Worm (Caenorhabditis elegans) whole organism, L4 larva: ENCODE results near the gene htas-1.
A peak's percentile ranks its signal among the peaks of the same experiment; 100 is the strongest.

Experiments used
- F10B5.3 ChIP-seq: sonication (generic microtip); optimal IDR thresholded peaks from 2 replicates; lab custom pipeline; 2016; ENCODE audit warnings: mild to moderate bottlenecking, missing genetic modification characterization, missing compliant biosample characterization
- F44E2.7 ChIP-seq: fragments of 200-800 bp; sonication (Bioruptor generic); IDR thresholded peaks from 2 replicates; pipeline ENCODE4 v2.1.2; 2022; ENCODE audit warnings: missing genetic modification characterization, missing compliant biosample characterization
- R02D3.7 ChIP-seq: fragments of 150-350 bp; sonication (generic microtip); optimal IDR thresholded peaks from 3 replicates; lab custom pipeline; 2014; ENCODE audit warnings: missing biosample characterization, missing genetic modification characterization
- T26A8.4 ChIP-seq: fragments of 200-800 bp; sonication (Bioruptor generic); IDR thresholded peaks from 2 replicates; pipeline ENCODE4 v1.3.6; 2022; ENCODE audit warnings: missing genetic modification characterization, missing compliant biosample characterization
- Y105C5A.15 ChIP-seq: fragments of 200-800 bp; sonication (Bioruptor generic); IDR thresholded peaks from 2 replicates; pipeline ENCODE4 v1.3.6; 2022; ENCODE audit warnings: missing genetic modification characterization, missing compliant biosample characterization
- ZK337.2 ChIP-seq: fragments of 200-800 bp; sonication (Bioruptor generic); IDR thresholded peaks from 2 replicates; pipeline ENCODE4 v1.3.6; 2022; ENCODE audit warnings: missing genetic modification reagents, missing genetic modification characterization, missing compliant biosample characterization
- ama-1 ChIP-seq: fragments of 150-350 bp; optimal IDR thresholded peaks from 2 replicates; lab custom pipeline; 2014; ENCODE audit warnings: inconsistent platforms, mixed read lengths
- arid-1 ChIP-seq: fragments of 200-800 bp; sonication (Bioruptor generic); conservative IDR thresholded peaks from 2 replicates; pipeline ENCODE4 v1.3.6; 2022; ENCODE audit warnings: missing genetic modification reagents, missing genetic modification characterization, missing compliant biosample characterization
- attf-4 ChIP-seq: sonication (generic microtip); optimal IDR thresholded peaks from 3 replicates; lab custom pipeline; 2017; ENCODE audit warnings: missing biosample characterization, missing genetic modification characterization
- ceh-20 ChIP-seq: fragments of 200-800 bp; sonication (Bioruptor generic); IDR thresholded peaks from 2 replicates; pipeline ENCODE4 v1.3.6; 2022; ENCODE audit warnings: missing genetic modification reagents, missing genetic modification characterization, missing compliant biosample characterization
- ceh-28 ChIP-seq: fragments of 150-350 bp; optimal IDR thresholded peaks from 2 replicates; lab custom pipeline; 2014; ENCODE audit warnings: missing biosample characterization, missing genetic modification reagents, missing genetic modification characterization
- ceh-62 ChIP-seq: sonication (generic microtip); optimal IDR thresholded peaks from 2 replicates; lab custom pipeline; 2017; ENCODE audit warnings: missing biosample characterization, missing genetic modification characterization
- daf-12 ChIP-seq: fragments of 150-350 bp; optimal IDR thresholded peaks from 2 replicates; lab custom pipeline; 2014; ENCODE audit warnings: missing biosample characterization, missing genetic modification reagents, missing genetic modification characterization
- daf-19 ChIP-seq: fragments of 200-800 bp; sonication (Bioruptor generic); conservative IDR thresholded peaks from 2 replicates; pipeline ENCODE4 v1.3.6; 2022; ENCODE audit warnings: missing genetic modification characterization, missing compliant biosample characterization
- daf-8 ChIP-seq: fragments of 200-800 bp; sonication (Bioruptor generic); IDR thresholded peaks from 2 replicates; pipeline ENCODE4 v1.3.6; 2022; ENCODE audit warnings: missing genetic modification characterization, missing compliant biosample characterization
- dmd-6 ChIP-seq: fragments of 200-800 bp; sonication (Bioruptor generic); IDR thresholded peaks from 2 replicates; pipeline ENCODE4 v1.3.6; 2022; ENCODE audit warnings: missing genetic modification reagents, missing genetic modification characterization, missing compliant biosample characterization
- dmd-8 ChIP-seq: fragments of 200-800 bp; sonication (Bioruptor generic); IDR thresholded peaks from 2 replicates; pipeline ENCODE4 v1.3.6; 2022; ENCODE audit warnings: missing genetic modification characterization, missing compliant biosample characterization
- duxl-1 ChIP-seq: sonication (generic microtip); optimal IDR thresholded peaks from 2 replicates; lab custom pipeline; 2016; ENCODE audit warnings: mild to moderate bottlenecking, missing genetic modification characterization, moderate library complexity, missing compliant biosample characterization; ENCODE audit not compliant: poor library complexity
- egl-27 ChIP-seq: sonication (generic microtip); optimal IDR thresholded peaks from 3 replicates; lab custom pipeline; 2017; ENCODE audit warnings: missing biosample characterization, missing genetic modification reagents, missing genetic modification characterization
- fkh-10 ChIP-seq: fragments of 150-350 bp; optimal IDR thresholded peaks from 2 replicates; lab custom pipeline; 2014; ENCODE audit warnings: missing biosample characterization, missing genetic modification reagents, missing genetic modification characterization
- gei-8 ChIP-seq: fragments of 200-800 bp; sonication (Bioruptor generic); optimal IDR thresholded peaks from 2 replicates; lab custom pipeline; 2018; ENCODE audit warnings: mild to moderate bottlenecking, missing genetic modification characterization, missing compliant biosample characterization
- lin-1 ChIP-seq: fragments of 200-800 bp; sonication (Bioruptor generic); IDR thresholded peaks from 2 replicates; pipeline ENCODE4 v1.3.6; 2022; ENCODE audit warnings: missing genetic modification reagents, missing genetic modification characterization, missing compliant biosample characterization
- lin-15B ChIP-seq: fragments of 150-350 bp; sonication (generic microtip); optimal IDR thresholded peaks from 3 replicates; lab custom pipeline; 2014; ENCODE audit warnings: missing biosample characterization, missing genetic modification characterization
- lin-29 ChIP-seq: fragments of 200-800 bp; sonication (Bioruptor generic); IDR thresholded peaks from 2 replicates; pipeline ENCODE4 v1.3.6; 2022; ENCODE audit warnings: missing genetic modification reagents, missing genetic modification characterization, missing compliant biosample characterization
- lin-38 ChIP-seq: fragments of 200-800 bp; sonication (Bioruptor generic); IDR thresholded peaks from 2 replicates; pipeline ENCODE4 v1.3.6; 2022; ENCODE audit warnings: missing genetic modification reagents, missing genetic modification characterization, missing compliant biosample characterization
- lin-39 ChIP-seq: fragments of 150-350 bp; optimal IDR thresholded peaks from 2 replicates; lab custom pipeline; 2014; ENCODE audit warnings: missing biosample characterization, missing genetic modification reagents, missing genetic modification characterization
- madf-5 ChIP-seq, 2 experiments: fragments of 200-800 bp; sonication (Bioruptor generic); IDR thresholded peaks; 2 replicates each; pipeline ENCODE4 v1.3.6; 2022; ENCODE audit warnings: missing compliant biosample characterization in 2 of 2, missing genetic modification characterization in 2 of 2
- madf-9 ChIP-seq: fragments of 200-800 bp; sonication (Bioruptor generic); conservative IDR thresholded peaks from 2 replicates; pipeline ENCODE4 v1.3.6; 2022; ENCODE audit warnings: missing genetic modification reagents, missing genetic modification characterization, missing compliant biosample characterization
- mdl-1 ChIP-seq, 2 experiments: fragments of 150-350 bp in 1 of 2; sonication (generic microtip) in 1 of 2; optimal IDR thresholded peaks; 2 replicates each; lab custom pipeline; 2014 to 2017; ENCODE audit warnings: missing biosample characterization in 2 of 2, missing genetic modification characterization in 2 of 2
- mdt-29 ChIP-seq: fragments of 200-800 bp; sonication (Bioruptor generic); IDR thresholded peaks from 2 replicates; pipeline ENCODE4 v1.3.6; 2022; ENCODE audit warnings: missing genetic modification reagents, missing genetic modification characterization, missing compliant biosample characterization
- mxl-2 ChIP-seq: fragments of 200-800 bp; sonication (Bioruptor generic); conservative IDR thresholded peaks from 2 replicates; pipeline ENCODE4 v1.3.6; 2022; ENCODE audit warnings: missing genetic modification reagents, missing genetic modification characterization, missing compliant biosample characterization
- mxl-3 ChIP-seq: fragments of 200-800 bp; sonication (Bioruptor generic); optimal IDR thresholded peaks from 2 replicates; lab custom pipeline; 2018; ENCODE audit warnings: mild to moderate bottlenecking, missing genetic modification characterization, missing compliant biosample characterization
- nhr-111 ChIP-seq: fragments of 200-800 bp; sonication (Bioruptor generic); optimal IDR thresholded peaks from 2 replicates; lab custom pipeline; 2018; ENCODE audit warnings: mild to moderate bottlenecking, missing genetic modification characterization, missing compliant biosample characterization
- nhr-237 ChIP-seq: sonication (generic microtip); optimal IDR thresholded peaks from 2 replicates; lab custom pipeline; 2017; ENCODE audit warnings: missing biosample characterization, missing genetic modification characterization
- nhr-25 ChIP-seq: sonication (generic microtip); optimal IDR thresholded peaks from 2 replicates; lab custom pipeline; 2017; ENCODE audit warnings: missing genetic modification characterization, mild to moderate bottlenecking, missing compliant biosample characterization, antibody characterized with exemption, moderate library complexity, borderline replicate concordance; ENCODE audit not compliant: insufficient read depth
- nhr-41 ChIP-seq: fragments of 200-800 bp; sonication (Bioruptor generic); IDR thresholded peaks from 2 replicates; pipeline ENCODE4 v1.3.6; 2022; ENCODE audit warnings: missing genetic modification reagents, missing genetic modification characterization, missing compliant biosample characterization
- nhr-6 ChIP-seq: fragments of 150-350 bp; optimal IDR thresholded peaks from 2 replicates; lab custom pipeline; 2014; ENCODE audit warnings: missing biosample characterization, missing genetic modification characterization
- nhr-76 ChIP-seq: fragments of 150-350 bp; optimal IDR thresholded peaks from 2 replicates; lab custom pipeline; 2014; ENCODE audit warnings: missing biosample characterization, missing genetic modification characterization
- nhr-77 ChIP-seq: fragments of 150-350 bp; optimal IDR thresholded peaks from 2 replicates; lab custom pipeline; 2014; ENCODE audit warnings: missing biosample characterization, missing genetic modification characterization
- pha-4 ChIP-seq, 2 experiments: fragments of 150-350 bp in 1 of 2; fragments of 200-800 bp in 1 of 2; sonication (Bioruptor generic) in 1 of 2; IDR thresholded peaks in 1 of 2; optimal IDR thresholded peaks in 1 of 2; 2 replicates each; pipeline versions ENCODE4 v1.3.6 to Lab custom; 2014 to 2022; ENCODE audit warnings: missing genetic modification characterization in 2 of 2, missing genetic modification reagents in 2 of 2, missing biosample characterization in 1 of 2, missing compliant biosample characterization in 1 of 2
- php-3 ChIP-seq: fragments of 200-800 bp; sonication (Bioruptor generic); IDR thresholded peaks from 2 replicates; pipeline ENCODE4 v1.3.6; 2022; ENCODE audit warnings: missing genetic modification reagents, missing genetic modification characterization, missing compliant biosample characterization
- pqm-1 ChIP-seq: sonication (generic microtip); optimal IDR thresholded peaks from 2 replicates; lab custom pipeline; 2017; ENCODE audit warnings: missing biosample characterization, missing genetic modification characterization
- sdz-12 ChIP-seq: fragments of 200-800 bp; sonication (Bioruptor generic); optimal IDR thresholded peaks from 2 replicates; lab custom pipeline; 2018; ENCODE audit warnings: mild to moderate bottlenecking, missing genetic modification characterization, missing compliant biosample characterization
- snpc-1.2 ChIP-seq: fragments of 200-800 bp; sonication (Bioruptor generic); IDR thresholded peaks from 2 replicates; pipeline ENCODE4 v1.3.6; 2022; ENCODE audit warnings: missing genetic modification reagents, missing genetic modification characterization, missing compliant biosample characterization
- spr-3 ChIP-seq: fragments of 200-800 bp; sonication (Bioruptor generic); optimal IDR thresholded peaks from 2 replicates; lab custom pipeline; 2018; ENCODE audit warnings: mild to moderate bottlenecking, missing genetic modification characterization, missing compliant biosample characterization
- tra-1 ChIP-seq: fragments of 200-800 bp; sonication (Bioruptor generic); IDR thresholded peaks from 2 replicates; pipeline ENCODE4 v1.3.6; 2022; ENCODE audit warnings: missing genetic modification reagents, missing genetic modification characterization, missing compliant biosample characterization
- unc-62 ChIP-seq, 3 experiments: fragments of 150-350 bp in 1 of 3; sonication (generic microtip); optimal IDR thresholded peaks in 2 of 3; peaks in 1 of 3; 1 replicate in 1 of 3; 2 replicates in 2 of 3; lab custom pipeline; 2014 to 2017; ENCODE audit warnings: missing biosample characterization in 3 of 3, missing genetic modification characterization in 3 of 3, missing genetic modification reagents in 3 of 3, missing genotype in 1 of 3
- vab-7 ChIP-seq: fragments of 200-800 bp; sonication (Bioruptor generic); IDR thresholded peaks from 2 replicates; pipeline ENCODE4 v1.3.6; 2022; ENCODE audit warnings: missing genetic modification reagents, missing genetic modification characterization, missing compliant biosample characterization
- zag-1 ChIP-seq: fragments of 150-350 bp; optimal IDR thresholded peaks from 2 replicates; lab custom pipeline; 2014; ENCODE audit warnings: missing biosample characterization, missing genetic modification characterization
- zip-11 ChIP-seq: fragments of 200-800 bp; sonication (Bioruptor generic); IDR thresholded peaks from 2 replicates; pipeline ENCODE4 v1.3.6; 2022; ENCODE audit warnings: missing genetic modification characterization, missing compliant biosample characterization
- zip-2 ChIP-seq: fragments of 150-350 bp; optimal IDR thresholded peaks from 2 replicates; lab custom pipeline; 2014; ENCODE audit warnings: missing biosample characterization, missing genetic modification characterization

htas-1 gene

DNA sequence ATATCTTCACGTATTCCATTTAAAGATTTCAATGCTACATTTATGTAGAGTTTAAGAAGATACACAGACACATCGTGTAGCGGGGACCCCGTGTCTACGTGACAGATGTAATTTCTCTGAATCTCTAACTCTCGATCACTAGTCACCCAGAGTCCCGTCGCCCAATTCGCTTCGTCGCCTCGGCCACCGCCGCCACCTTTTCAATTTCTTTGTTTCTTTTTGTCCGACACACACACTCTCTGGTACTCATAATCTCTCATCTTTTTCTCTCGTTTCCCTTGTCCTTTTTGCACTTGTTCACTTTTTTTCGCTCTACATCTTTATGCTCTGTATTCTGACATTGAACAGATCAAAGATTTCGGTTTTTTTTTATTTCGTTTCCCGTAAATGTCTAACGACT is 35.1 kb upstream of the htas-1 start:
- no peak for TF ChIP-seq sdz-12 (GFP tag; lab: Kevin White, UChicago)
- TF ChIP-seq daf-8 (GFP tag; lab: Robert Waterston, UW): no peak
- TF ChIP-seq pha-4 (GFP tag; IDR thresholded peaks at IDR 0.05; lab: Robert Waterston, UW): 0 out of 2 replicates have a peak, but pooled peaks have one; percentile 44
- no peak for TF ChIP-seq pha-4 (tag; optimal IDR thresholded peaks at IDR 0.05; lab: Kevin White, UChicago)
- peak; percentile 37 for TF ChIP-seq madf-9 (GFP tag; lab: Robert Waterston, UW)
- no peak for TF ChIP-seq mxl-2 (GFP tag; lab: Robert Waterston, UW)
- TF ChIP-seq Y105C5A.15 (GFP tag; lab: Robert Waterston, UW): no peak
- TF ChIP-seq attf-4 (tag; lab: Kevin White, UChicago): no peak
- no peak for TF ChIP-seq ceh-62 (tag; lab: Kevin White, UChicago)
- TF ChIP-seq ceh-20 (GFP tag; lab: Robert Waterston, UW): peak; percentile 76
- TF ChIP-seq duxl-1 (tag; lab: Kevin White, UChicago): peak; percentile 14
- TF ChIP-seq dmd-6 (GFP tag; lab: Robert Waterston, UW): peak; percentile 93
- TF ChIP-seq mdt-29 (GFP tag; lab: Robert Waterston, UW): no peak
- TF ChIP-seq spr-3: no peak
- no peak for TF ChIP-seq nhr-111 (GFP tag; lab: Kevin White, UChicago)
- TF ChIP-seq egl-27 (tag; lab: Kevin White, UChicago): no peak
- TF ChIP-seq ZK337.2 (GFP tag; lab: Robert Waterston, UW): no peak
- TF ChIP-seq nhr-41 (GFP tag; lab: Robert Waterston, UW): no peak
- no peak for TF ChIP-seq lin-15B
- no peak for TF ChIP-seq snpc-1.2
- no peak for TF ChIP-seq zip-2
- no peak for TF ChIP-seq R02D3.7
- no peak for TF ChIP-seq vab-7
- no peak for TF ChIP-seq T26A8.4
- peak in 1 of 2 experiments; percentile 97 for TF ChIP-seq unc-62 (GFP tag; optimal IDR thresholded peaks at IDR 0.05 in 1 of 2; lab: Kevin White, UChicago)
- no peak for TF ChIP-seq unc-62 (tag; optimal IDR thresholded peaks at IDR 0.05; lab: Kevin White, UChicago)
- TF ChIP-seq tra-1 (GFP tag; lab: Robert Waterston, UW): peak; percentile 78
- no peak for TF ChIP-seq nhr-76 (tag; lab: Kevin White, UChicago)
- no peak for TF ChIP-seq F44E2.7
- TF ChIP-seq lin-29 (GFP tag; lab: Robert Waterston, UW): 0 out of 2 replicates have a peak, but pooled peaks have one; percentile 14
- TF ChIP-seq nhr-6: peak; percentile 26
- TF ChIP-seq nhr-25 (tag; lab: Kevin White, UChicago): peak; percentile 65
- no peak for TF ChIP-seq fkh-10 (GFP tag; lab: Kevin White, UChicago)
- TF ChIP-seq lin-1 (GFP tag; lab: Robert Waterston, UW): peak; percentile 67
- TF ChIP-seq pqm-1 (tag; lab: Kevin White, UChicago): peak; percentile 27
- TF ChIP-seq daf-19: no peak
- TF ChIP-seq mxl-3 (GFP tag; lab: Kevin White, UChicago): peak; percentile 76
- TF ChIP-seq zip-11: no peak
- TF ChIP-seq lin-38 (GFP tag; lab: Robert Waterston, UW): no peak
- TF ChIP-seq dmd-8 (GFP tag; lab: Robert Waterston, UW): no peak
- TF ChIP-seq ama-1 (lab: Kevin White, UChicago): no peak
- no peak for TF ChIP-seq nhr-237
- no peak for TF ChIP-seq zag-1
- TF ChIP-seq daf-12 (tag; lab: Kevin White, UChicago): no peak
- peak; percentile 31 for TF ChIP-seq nhr-77 (tag; lab: Kevin White, UChicago)
- TF ChIP-seq php-3 (GFP tag; lab: Robert Waterston, UW): no peak
- no peak for TF ChIP-seq ceh-28 (tag; lab: Kevin White, UChicago)
- TF ChIP-seq gei-8 (GFP tag; lab: Kevin White, UChicago): no peak
- no peak for TF ChIP-seq lin-39
- TF ChIP-seq madf-5 (GFP tag; IDR thresholded peaks at IDR 0.05; lab: Robert Waterston, UW): no peak
- TF ChIP-seq mdl-1 (tag; optimal IDR thresholded peaks at IDR 0.05; lab: Kevin White, UChicago): peak; percentile 27 to 84
- TF ChIP-seq arid-1 (GFP tag; lab: Robert Waterston, UW): 0 out of 2 replicates have a peak, but pooled peaks have one; percentile 12
- no peak for TF ChIP-seq F10B5.3 (tag; lab: Kevin White, UChicago)
